Fruit fly (Drosophila melanogaster) Kc167 (cell line): ENCODE results near the gene CG6951.

Source experiments
- Myc ChIP-seq: fragments of >200 bp; optimal IDR thresholded peaks from 2 replicates; lab custom pipeline; 2017; ENCODE audit warnings: missing external identifiers
- Sin3A ChIP-seq: fragments of >200 bp; optimal IDR thresholded peaks from 2 replicates; lab custom pipeline; 2018; ENCODE audit warnings: missing external identifiers
- insv ChIP-seq: fragments of >200 bp; optimal IDR thresholded peaks from 3 replicates; lab custom pipeline; 2018; ENCODE audit warnings: missing external identifiers

dm6 chr3L:20231369-20231768, 9.7 kb upstream of the CG6951 start, which contains the start of gene CG13813:
- no peak for TF ChIP-seq Myc (lab: Kevin White, UChicago)
- TF ChIP-seq insv, result no peak
- TF ChIP-seq Sin3A (lab: Kevin White, UChicago), result no peak
